Worm (Caenorhabditis elegans) whole organism, young adult: ENCODE results near the gene C24H10.2.

Experiments
- Y53F4B.3 ChIP-seq: fragments of 200-800 bp; sonication (Bioruptor generic); IDR thresholded peaks from 2 replicates; pipeline ENCODE4 v1.3.6; 2022; ENCODE audit warnings: missing genetic modification reagents, missing genetic modification characterization, missing compliant biosample characterization
- Y79H2A.3 ChIP-seq: fragments of 200-800 bp; sonication (Bioruptor generic); conservative IDR thresholded peaks from 2 replicates; pipeline ENCODE4 v1.3.6; 2022; ENCODE audit warnings: missing genetic modification reagents, missing genetic modification characterization, missing compliant biosample characterization
- hrde-1 ChIP-seq: sonication (generic microtip); optimal IDR thresholded peaks from 2 replicates; lab custom pipeline; 2016; ENCODE audit warnings: missing genetic modification characterization, mild to moderate bottlenecking, missing compliant biosample characterization, moderate library complexity, missing genotype, missing genetic modification reagents, borderline replicate concordance
- sea-2 ChIP-seq: fragments of 200-800 bp; sonication (Bioruptor generic); IDR thresholded peaks from 2 replicates; pipeline ENCODE4 v1.3.6; 2022; ENCODE audit warnings: missing genetic modification characterization, missing compliant biosample characterization

DNA sequence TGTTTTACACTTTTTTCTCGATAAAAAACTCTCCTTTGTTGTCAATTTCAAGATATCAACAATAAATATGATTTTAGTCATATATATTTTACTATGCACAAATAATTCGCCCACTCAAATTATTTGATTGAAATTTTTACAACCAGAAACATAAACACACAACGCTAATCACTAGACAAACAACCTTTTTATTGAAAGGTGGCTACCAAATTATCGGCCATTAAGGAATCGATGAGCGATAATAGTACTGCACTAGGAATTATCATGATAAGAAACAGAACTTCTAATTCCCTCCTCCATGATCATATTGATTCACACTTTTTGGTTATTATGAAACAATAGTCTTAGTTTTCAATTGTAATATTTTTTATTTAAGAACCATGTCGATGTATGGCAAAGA is 44.7 kb downstream of the C24H10.2 start, which contains the start of gene C42D8.1:
- TF ChIP-seq hrde-1: no peak
- TF ChIP-seq Y79H2A.3 (GFP tag; lab: Robert Waterston, UW): no peak
- TF ChIP-seq Y53F4B.3 (GFP tag; lab: Robert Waterston, UW): no peak
- no peak for TF ChIP-seq sea-2 (GFP tag; lab: Robert Waterston, UW)
